Fruit fly (Drosophila melanogaster): Measurements from ENCODE around the gene Vha13.

Gene Vha13

DNA sequence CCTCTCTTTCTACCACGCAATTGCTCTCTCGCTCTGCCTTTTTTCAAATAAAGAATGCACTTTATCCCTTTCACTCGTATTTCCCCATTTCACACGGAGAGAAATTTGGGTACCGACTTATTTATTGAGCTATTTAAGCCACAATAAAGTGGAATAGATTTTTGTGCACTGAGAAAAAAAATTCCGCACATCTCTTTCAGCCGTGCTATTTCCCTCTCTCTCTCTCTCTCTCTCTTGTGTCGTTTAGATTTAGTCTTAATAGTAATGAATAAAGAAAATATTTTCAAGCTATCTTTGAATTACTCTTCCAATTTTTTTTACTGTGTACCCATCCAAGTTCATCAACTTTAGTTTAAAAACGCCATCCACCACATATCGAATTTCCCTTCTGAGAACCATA is 20.6 kb downstream of the Vha13 start (continued):
- TF ChIP-seq Dip3 (GFP tag; optimal IDR thresholded peaks at IDR 0.05) = peak; percentile 29
- TF ChIP-seq Stat92E (GFP tag; optimal IDR thresholded peaks at IDR 0.05) = no peak
- peak; percentile 49 for TF ChIP-seq CG16863 (GFP tag; optimal IDR thresholded peaks at IDR 0.05)
- TF ChIP-seq dmrt11E (tag; optimal IDR thresholded peaks at IDR 0.05) = no peak
- TF ChIP-seq Bdp1 (GFP tag; optimal IDR thresholded peaks at IDR 0.05) = no peak
- TF ChIP-seq CG2129 (GFP tag; IDR thresholded peaks at IDR 0.05; ENCODE audit: partially characterized antibody) = no peak
- TF ChIP-seq CG31365 (tag; optimal IDR thresholded peaks at IDR 0.05) = no peak
- TF ChIP-seq MBD-R2 (GFP tag; IDR thresholded peaks at IDR 0.05) = no peak; the same call in 1 of the 2 replicates
- TF ChIP-seq bsh (GFP tag; optimal IDR thresholded peaks at IDR 0.05) = peak in 1 of 2 experiments; percentile 68
- no peak for TF ChIP-seq sna (GFP tag; IDR thresholded peaks at IDR 0.05; ENCODE audit: partially characterized antibody)
- peak; percentile 53 for TF ChIP-seq Atf-2 (GFP tag; optimal IDR thresholded peaks at IDR 0.05)
- TF ChIP-seq unc-4 (GFP tag; IDR thresholded peaks at IDR 0.05; ENCODE audit: partially characterized antibody) = no peak
- peak in 1 of 2 experiments; percentile 28 for TF ChIP-seq Eip74EF (GFP tag; optimal IDR thresholded peaks at IDR 0.05)
- TF ChIP-seq Blimp-1 (GFP tag; optimal IDR thresholded peaks at IDR 0.05) = peak; percentile 60
- no peak for TF ChIP-seq stwl (tag; optimal IDR thresholded peaks at IDR 0.05)
- no peak for TF ChIP-seq YL-1 (GFP tag; optimal IDR thresholded peaks at IDR 0.05)
- no peak for TF ChIP-seq ap (GFP tag; IDR thresholded peaks at IDR 0.05)
- 0 out of 3 replicates have a peak, but pooled peaks have one; percentile 21 for TF ChIP-seq gce (GFP tag; IDR thresholded peaks at IDR 0.05)
- no peak for TF ChIP-seq CTCF (GFP tag; optimal IDR thresholded peaks at IDR 0.05)
- peak; percentile 72 for TF ChIP-seq Drgx (GFP tag; IDR thresholded peaks at IDR 0.05)
- TF ChIP-seq CG14860 (GFP tag; IDR thresholded peaks at IDR 0.05; ENCODE audit: partially characterized antibody) = no peak
- no peak for TF ChIP-seq dm (GFP tag; optimal IDR thresholded peaks at IDR 0.05)
- peak; percentile 74; the same call in 2 of the 3 replicates for TF ChIP-seq CG34422 (GFP tag; IDR thresholded peaks at IDR 0.05)
- TF ChIP-seq CG12155 (GFP tag; optimal IDR thresholded peaks at IDR 0.05) = peak; percentile 47
- TF ChIP-seq CG5953 (GFP tag; IDR thresholded peaks at IDR 0.05) = no peak
- TF ChIP-seq lov (optimal IDR thresholded peaks at IDR 0.05) = no peak
- TF ChIP-seq lov (GFP tag; IDR thresholded peaks at IDR 0.05) = 0 out of 3 replicates have a peak, but pooled peaks have one; percentile 33
- no peak for TF ChIP-seq MESR4 (GFP tag; optimal IDR thresholded peaks at IDR 0.05)
- TF ChIP-seq her (GFP tag; optimal IDR thresholded peaks at IDR 0.05) = peak; percentile 26
- TF ChIP-seq az2 (GFP tag; optimal IDR thresholded peaks at IDR 0.05) = peak; percentile 58
- TF ChIP-seq CG9817 (tag; optimal IDR thresholded peaks at IDR 0.05) = peak; percentile 28
- no peak for TF ChIP-seq z (GFP tag; IDR thresholded peaks at IDR 0.05)
- peak; percentile 55 for TF ChIP-seq CG15269 (tag; optimal IDR thresholded peaks at IDR 0.05)
- TF ChIP-seq CG1792 (GFP tag; optimal IDR thresholded peaks at IDR 0.05) = peak; percentile 27
- peak; percentile 48 for TF ChIP-seq bcd (GFP tag; optimal IDR thresholded peaks at IDR 0.05)
- TF ChIP-seq dpn (GFP tag; optimal IDR thresholded peaks at IDR 0.05) = peak; percentile 53 to 60
- TF ChIP-seq ATbp (GFP tag; optimal IDR thresholded peaks at IDR 0.05) = peak; percentile 50
- TF ChIP-seq CG32772 (GFP tag; IDR thresholded peaks at IDR 0.05) = 0 out of 2 replicates have a peak, but pooled peaks have one; percentile 31
- peak; percentile 57 for TF ChIP-seq CG1603 (tag; optimal IDR thresholded peaks at IDR 0.05)
- 0 out of 2 replicates have a peak, but pooled peaks have one; percentile 39 for TF ChIP-seq Poxn (GFP tag; IDR thresholded peaks at IDR 0.05)
- TF ChIP-seq Side (GFP tag; optimal IDR thresholded peaks at IDR 0.05) = peak; percentile 32
- TF ChIP-seq CG3726 (GFP tag; IDR thresholded peaks at IDR 0.05) = peak; percentile 55; the same call in 1 of the 3 replicates
- TF ChIP-seq crp (GFP tag; optimal IDR thresholded peaks at IDR 0.05) = no peak
- TF ChIP-seq CG13624 (GFP tag; optimal IDR thresholded peaks at IDR 0.05) = peak; percentile 56
- peak; percentile 28 for TF ChIP-seq Sox100B (GFP tag; optimal IDR thresholded peaks at IDR 0.05)
- TF ChIP-seq CG31388 (GFP tag; optimal IDR thresholded peaks at IDR 0.05) = peak; percentile 28
- TF ChIP-seq CG6765 (GFP tag; optimal IDR thresholded peaks at IDR 0.05) = no peak
- no peak for TF ChIP-seq pita (GFP tag; optimal IDR thresholded peaks at IDR 0.05)
- peak; percentile 18 for TF ChIP-seq jumu (GFP tag; optimal IDR thresholded peaks at IDR 0.05)
- peak; percentile 56 for TF ChIP-seq grau (tag; optimal IDR thresholded peaks at IDR 0.05)
